Fruit fly (Drosophila melanogaster): Measurements from ENCODE around the gene vkg.

Gene vkg

dm6 chr2L:4973731-4974415 lies 54.1 kb downstream of the vkg start, which contains the start of gene mRpL28:
Gene mRpL28, plus strand, starts transcription at chr2L:4973976.
- no peak for TF ChIP-seq CG12605 (GFP tag; IDR thresholded peaks at IDR 0.05)
- no peak for TF ChIP-seq CG13204 (GFP tag; optimal IDR thresholded peaks at IDR 0.05)
- no peak for TF ChIP-seq CG8159 (tag; optimal IDR thresholded peaks at IDR 0.05)
- TF ChIP-seq Ets98B (GFP tag; IDR thresholded peaks at IDR 0.05): no peak
- TF ChIP-seq CG15710 (tag; optimal IDR thresholded peaks at IDR 0.05): no peak
- TF ChIP-seq EcR (GFP tag; optimal IDR thresholded peaks at IDR 0.05): peak; percentile 70
- TF ChIP-seq CG4496 (GFP tag; IDR thresholded peaks at IDR 0.05): 0 out of 3 replicates have a peak, but pooled peaks have one; percentile 24
- no peak for TF ChIP-seq rn (GFP tag; IDR thresholded peaks at IDR 0.05)
- no peak for TF ChIP-seq CG10348 (GFP tag; IDR thresholded peaks at IDR 0.05)
- TF ChIP-seq CG34367 (tag; optimal IDR thresholded peaks at IDR 0.05): no peak
- no peak for TF ChIP-seq CG17806 (tag; optimal IDR thresholded peaks at IDR 0.05)
- no peak for TF ChIP-seq Pif1A (GFP tag; optimal IDR thresholded peaks at IDR 0.05)
- no peak for TF ChIP-seq CG14655 (GFP tag; optimal IDR thresholded peaks at IDR 0.05)
- peak; percentile 18; the same call in 1 of the 3 replicates for TF ChIP-seq fd96Ca (GFP tag; IDR thresholded peaks at IDR 0.05)
- no peak for TF ChIP-seq gl (tag; optimal IDR thresholded peaks at IDR 0.05)

- TF ChIP-seq Pif1A (GFP tag; optimal IDR thresholded peaks at IDR 0.05): no peak
- no peak for TF ChIP-seq CG32121 (GFP tag; IDR thresholded peaks at IDR 0.05)
- TF ChIP-seq fd96Ca (GFP tag; IDR thresholded peaks at IDR 0.05): no peak
- no peak for TF ChIP-seq D1 (tag; optimal IDR thresholded peaks at IDR 0.05)
- no peak for TF ChIP-seq gl (tag; optimal IDR thresholded peaks at IDR 0.05)
- no peak for TF ChIP-seq CG13204 (GFP tag; optimal IDR thresholded peaks at IDR 0.05)
- TF ChIP-seq Snoo (tag; optimal IDR thresholded peaks at IDR 0.05): no peak
- TF ChIP-seq Ets98B (GFP tag; IDR thresholded peaks at IDR 0.05): no peak
- TF ChIP-seq rn (GFP tag; IDR thresholded peaks at IDR 0.05): no peak
- no peak for TF ChIP-seq CG17806 (tag; optimal IDR thresholded peaks at IDR 0.05)
- no peak for TF ChIP-seq CG12605 (GFP tag; IDR thresholded peaks at IDR 0.05)
- no peak for TF ChIP-seq Pif1B (GFP tag; optimal IDR thresholded peaks at IDR 0.05)
- no peak for TF ChIP-seq CG8159 (tag; optimal IDR thresholded peaks at IDR 0.05)
These were observed 56.6 kb downstream of the vkg start, which contains the start of gene CG14043 for dm6 chr2L:4971329-4971798. Gene CG14043, plus strand, starts transcription at chr2L:4971702.

- TF ChIP-seq CG12605 (GFP tag; IDR thresholded peaks at IDR 0.05): no peak
- TF ChIP-seq CG15710 (tag; optimal IDR thresholded peaks at IDR 0.05): no peak
- TF ChIP-seq gl (tag; optimal IDR thresholded peaks at IDR 0.05): no peak
- no peak for TF ChIP-seq fd96Ca (GFP tag; IDR thresholded peaks at IDR 0.05)
- no peak for TF ChIP-seq Pif1B (GFP tag; optimal IDR thresholded peaks at IDR 0.05)
- no peak for TF ChIP-seq CG4496 (GFP tag; IDR thresholded peaks at IDR 0.05)
- TF ChIP-seq CG13204 (GFP tag; optimal IDR thresholded peaks at IDR 0.05): no peak
- TF ChIP-seq CG8301 (tag; optimal IDR thresholded peaks at IDR 0.05): no peak
- TF ChIP-seq EcR (GFP tag; optimal IDR thresholded peaks at IDR 0.05): no peak
- TF ChIP-seq CG17806 (tag; optimal IDR thresholded peaks at IDR 0.05): no peak
- no peak for TF ChIP-seq CG32121 (GFP tag; IDR thresholded peaks at IDR 0.05)
- TF ChIP-seq CG10348 (GFP tag; IDR thresholded peaks at IDR 0.05): no peak
These were observed 59.2 kb downstream of the vkg start, which contains the start of the genes Scox and Polr1C for dm6 chr2L:4968767-4969166. Gene Scox, minus strand, starts transcription at chr2L:4968935. Gene Polr1C, plus strand, starts transcription at chr2L:4969004.

- TF ChIP-seq CG8301 (tag; optimal IDR thresholded peaks at IDR 0.05) (no peak), CG9948 (tag; optimal IDR thresholded peaks at IDR 0.05) (no peak), Ets98B (GFP tag; IDR thresholded peaks at IDR 0.05) (no peak), CG32121 (GFP tag; IDR thresholded peaks at IDR 0.05) (no peak), CG14655 (GFP tag; optimal IDR thresholded peaks at IDR 0.05) (no peak), CG8159 (tag; optimal IDR thresholded peaks at IDR 0.05) (no peak), CG4496 (GFP tag; IDR thresholded peaks at IDR 0.05) (no peak), CG10348 (GFP tag; IDR thresholded peaks at IDR 0.05) (no peak), fd96Ca (GFP tag; IDR thresholded peaks at IDR 0.05) (no peak), CG15710 (tag; optimal IDR thresholded peaks at IDR 0.05) (no peak)
These were observed 60.5 kb downstream of the vkg start, which contains the start of gene eIF3i for dm6 chr2L:4967511-4967910. Gene eIF3i, minus strand, starts transcription at chr2L:4967775.

- no peak for TF ChIP-seq CG8301 (tag; optimal IDR thresholded peaks at IDR 0.05)
These were observed 62.1 kb downstream of the vkg start for dm6 chr2L:4965923-4966322.

- TF ChIP-seq CG32121 (GFP tag; IDR thresholded peaks at IDR 0.05) (no peak), fd96Ca (GFP tag; IDR thresholded peaks at IDR 0.05) (no peak), CG4496 (GFP tag; IDR thresholded peaks at IDR 0.05) (no peak), CG34367 (tag; optimal IDR thresholded peaks at IDR 0.05) (no peak)
These were observed 62.6 kb downstream of the vkg start, which contains the start of gene CG34125 for dm6 chr2L:4965420-4965819. Gene CG34125, plus strand, starts transcription at chr2L:4965673.
